Worm (Caenorhabditis elegans): Measurements from ENCODE around the gene F18A1.7.

DNA sequence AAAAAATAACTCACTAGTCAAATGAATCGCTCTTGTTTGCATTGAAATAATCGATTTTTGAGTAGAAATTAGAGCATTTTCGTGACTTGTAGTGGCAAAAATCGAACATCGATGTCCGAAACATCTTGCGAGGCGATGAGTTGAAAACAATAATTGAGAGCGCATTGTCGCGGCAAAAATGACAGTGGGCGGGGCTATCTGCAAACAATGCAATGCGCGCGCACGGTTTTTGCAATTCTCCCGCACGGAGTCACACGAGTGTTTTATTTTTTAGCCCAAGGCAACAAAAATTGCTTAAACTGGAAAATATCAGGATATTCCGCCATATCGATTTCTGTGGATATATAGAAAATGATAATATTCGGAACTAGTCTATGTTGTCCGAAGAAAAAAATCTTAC is 45.0 kb upstream of the F18A1.7 start, which contains the start of gene B0495.9:
- TF ChIP-seq tbx-37 (GFP tag; conservative IDR thresholded peaks at IDR 0.05) (peak; percentile 81), ama-1 (optimal IDR thresholded peaks at IDR 0.05) (no peak), ets-7 (tag; optimal IDR thresholded peaks at IDR 0.05) (peak; percentile 91), pes-1 (GFP tag; IDR thresholded peaks at IDR 0.05) (peak; percentile 91), flt-1 (GFP tag; IDR thresholded peaks at IDR 0.05) (peak; percentile 85), tbx-11 (GFP tag; IDR thresholded peaks at IDR 0.05) (peak; percentile 84), ceh-13 (GFP tag; optimal IDR thresholded peaks at IDR 0.05) (peak; percentile 80), hmg-4 (GFP tag; optimal IDR thresholded peaks at IDR 0.05) (peak; percentile 91), scrt-1 (GFP tag; IDR thresholded peaks at IDR 0.05) (peak; percentile 90), ceh-36 (tag; optimal IDR thresholded peaks at IDR 0.05) (peak; percentile 77), aly-1 (tag; optimal IDR thresholded peaks at IDR 0.05) (peak; percentile 83), F13C5.2 (tag; optimal IDR thresholded peaks at IDR 0.05) (peak; percentile 95), sea-1 (GFP tag; conservative IDR thresholded peaks at IDR 0.05) (peak; percentile 91)
